Worm (Caenorhabditis elegans): ENCODE results near the gene npr-2.
A peak's percentile ranks its signal among the peaks of the same experiment; 100 is the strongest.

Gene npr-2

ce11 chrIV:9580021-9580420 lies at the start of gene npr-2:
Gene npr-2 (minus strand): TSS chrIV:9580121.
- TF ChIP-seq fos-1 (tag; optimal IDR thresholded peaks at IDR 0.05) (no peak), ztf-11 (tag; optimal IDR thresholded peaks at IDR 0.05) (no peak), lin-15B (tag; optimal IDR thresholded peaks at IDR 0.05) (no peak), fkh-10 (GFP tag; optimal IDR thresholded peaks at IDR 0.05) (no peak), mdl-1 (tag; optimal IDR thresholded peaks at IDR 0.05) (no peak), nhr-25 (tag; optimal IDR thresholded peaks at IDR 0.05) (no peak)

- TF ChIP-seq ztf-4 (tag; optimal IDR thresholded peaks at IDR 0.05), result no peak
- no peak for TF ChIP-seq lin-15B (tag; optimal IDR thresholded peaks at IDR 0.05)
- no peak for TF ChIP-seq ztf-11 (tag; optimal IDR thresholded peaks at IDR 0.05)
- no peak for TF ChIP-seq lsy-12 (tag; optimal IDR thresholded peaks at IDR 0.05)
- TF ChIP-seq nhr-237 (tag; optimal IDR thresholded peaks at IDR 0.05), result no peak
- no peak for TF ChIP-seq egl-27 (tag; optimal IDR thresholded peaks at IDR 0.05)
- no peak for TF ChIP-seq fkh-10 (GFP tag; optimal IDR thresholded peaks at IDR 0.05)
- TF ChIP-seq mdl-1 (tag; optimal IDR thresholded peaks at IDR 0.05), result no peak
- no peak for TF ChIP-seq ZK546.5 (tag; optimal IDR thresholded peaks at IDR 0.05)
- TF ChIP-seq ceh-9 (tag; optimal IDR thresholded peaks at IDR 0.05), result no peak
- TF ChIP-seq ceh-16 (tag; optimal IDR thresholded peaks at IDR 0.05), result no peak
- no peak for TF ChIP-seq fkh-2 (tag; optimal IDR thresholded peaks at IDR 0.05)
- TF ChIP-seq egl-5 (tag; optimal IDR thresholded peaks at IDR 0.05), result no peak
- TF ChIP-seq pqm-1 (tag; optimal IDR thresholded peaks at IDR 0.05), result no peak
- no peak for TF ChIP-seq nhr-25 (tag; optimal IDR thresholded peaks at IDR 0.05)
- no peak for TF ChIP-seq nhr-23 (tag; optimal IDR thresholded peaks at IDR 0.05)
- TF ChIP-seq nhr-77 (tag; optimal IDR thresholded peaks at IDR 0.05), result no peak
- no peak for TF ChIP-seq aly-2 (tag; optimal IDR thresholded peaks at IDR 0.05)
Measured at ce11 chrIV:9627033-9627432, 47.1 kb upstream of the npr-2 start.

- TF ChIP-seq nhr-23 (tag; optimal IDR thresholded peaks at IDR 0.05) (peak; percentile 6), elt-3 (tag; optimal IDR thresholded peaks at IDR 0.05) (no peak), hmg-11 (tag; optimal IDR thresholded peaks at IDR 0.05) (no peak), R02D3.7 (tag; optimal IDR thresholded peaks at IDR 0.05) (no peak), snpc-4 (tag; optimal IDR thresholded peaks at IDR 0.05) (no peak), zag-1 (tag; optimal IDR thresholded peaks at IDR 0.05) (no peak), pha-4 (tag; optimal IDR thresholded peaks at IDR 0.05) (no peak), nhr-12 (tag; optimal IDR thresholded peaks at IDR 0.05) (no peak), egl-5 (tag; optimal IDR thresholded peaks at IDR 0.05) (no peak), jun-1 (tag; optimal IDR thresholded peaks at IDR 0.05) (peak; percentile 29), ceh-28 (tag; optimal IDR thresholded peaks at IDR 0.05) (no peak), elt-1 (tag; optimal IDR thresholded peaks at IDR 0.05) (no peak), daf-12 (tag; optimal IDR thresholded peaks at IDR 0.05) (no peak), elt-2 (tag; optimal IDR thresholded peaks at IDR 0.05) (peak; percentile 30), mml-1 (tag; optimal IDR thresholded peaks at IDR 0.05) (no peak), unc-62 (GFP tag; optimal IDR thresholded peaks at IDR 0.05) (no peak)
Measured at ce11 chrIV:9625829-9626228, 45.9 kb upstream of the npr-2 start.

- TF ChIP-seq ztf-11 (tag; optimal IDR thresholded peaks at IDR 0.05) (no peak), pqm-1 (tag; optimal IDR thresholded peaks at IDR 0.05) (no peak), nfya-1 (tag; optimal IDR thresholded peaks at IDR 0.05; ENCODE audit: insufficient read depth) (no peak), nhr-77 (tag; optimal IDR thresholded peaks at IDR 0.05) (no peak), ceh-9 (tag; optimal IDR thresholded peaks at IDR 0.05) (no peak), fkh-10 (GFP tag; optimal IDR thresholded peaks at IDR 0.05) (no peak), snpc-4 (tag; optimal IDR thresholded peaks at IDR 0.05) (no peak), nhr-12 (tag; optimal IDR thresholded peaks at IDR 0.05) (no peak), unc-62 (GFP tag; optimal IDR thresholded peaks at IDR 0.05) (no peak), nhr-25 (tag; optimal IDR thresholded peaks at IDR 0.05) (no peak), unc-39 (tag; optimal IDR thresholded peaks at IDR 0.05) (no peak)
Measured at ce11 chrIV:9624977-9625376, 45.1 kb upstream of the npr-2 start, which contains the start of gene W09C2.10. Gene W09C2.10 (minus strand): TSS chrIV:9625077.

ce11 chrIV:9624275-9624674 lies 44.4 kb upstream of the npr-2 start, which contains the start of gene W09C2.8:
Gene W09C2.8 (minus strand): TSS chrIV:9624375.
- TF ChIP-seq skn-1 (tag; optimal IDR thresholded peaks at IDR 0.05), result no peak
- TF ChIP-seq daf-12 (tag; optimal IDR thresholded peaks at IDR 0.05), result no peak
- TF ChIP-seq eor-1 (tag; optimal IDR thresholded peaks at IDR 0.05), result no peak
- no peak for TF ChIP-seq egl-5 (tag; optimal IDR thresholded peaks at IDR 0.05)
- TF ChIP-seq R02D3.7 (tag; optimal IDR thresholded peaks at IDR 0.05), result no peak
- TF ChIP-seq pqm-1 (tag; optimal IDR thresholded peaks at IDR 0.05), result no peak
- no peak for TF ChIP-seq nfya-1 (tag; optimal IDR thresholded peaks at IDR 0.05; ENCODE audit: insufficient read depth)
- TF ChIP-seq unc-62 (GFP tag; optimal IDR thresholded peaks at IDR 0.05), result no peak
- TF ChIP-seq zag-1 (tag; optimal IDR thresholded peaks at IDR 0.05), result no peak
- no peak for TF ChIP-seq nhr-12 (tag; optimal IDR thresholded peaks at IDR 0.05)
- no peak for TF ChIP-seq egl-27 (tag; optimal IDR thresholded peaks at IDR 0.05)
- no peak for TF ChIP-seq unc-39 (tag; optimal IDR thresholded peaks at IDR 0.05)

All from whole organism, L3 larva.